Fruit fly (Drosophila melanogaster): ENCODE data around the gene Mcr.

Gene Mcr

dm6 chr2L:8088025-8088789 is 5.4 kb upstream of the Mcr start:
- TF ChIP-seq dati (GFP tag; IDR thresholded peaks at IDR 0.05): no peak
- TF ChIP-seq HHEX (GFP tag; optimal IDR thresholded peaks at IDR 0.05): no peak
- peak; percentile 45 for TF ChIP-seq CG13287 (GFP tag; IDR thresholded peaks at IDR 0.05; ENCODE audit: partially characterized antibody)
- TF ChIP-seq CG14667 (GFP tag; IDR thresholded peaks at IDR 0.05): no peak
- 0 out of 3 replicates have a peak, but pooled peaks have one; percentile 36 for TF ChIP-seq CG11695 (GFP tag; IDR thresholded peaks at IDR 0.05)
- TF ChIP-seq amos (GFP tag; IDR thresholded peaks at IDR 0.05; ENCODE audit: partially characterized antibody): peak; percentile 23; the same call in 1 of the 2 replicates
- no peak for TF ChIP-seq CG6791 (GFP tag; IDR thresholded peaks at IDR 0.05; ENCODE audit: partially characterized antibody)
- TF ChIP-seq CG4424 (GFP tag; optimal IDR thresholded peaks at IDR 0.05): no peak
- no peak for TF ChIP-seq Sry-β (GFP tag; optimal IDR thresholded peaks at IDR 0.05)
- TF ChIP-seq CG12155 (GFP tag; optimal IDR thresholded peaks at IDR 0.05): no peak
- TF ChIP-seq Jarid2 (GFP tag; optimal IDR thresholded peaks at IDR 0.05): peak; percentile 72
- no peak for TF ChIP-seq stwl (tag; optimal IDR thresholded peaks at IDR 0.05)
- peak; percentile 26; the same call in 1 of the 2 replicates for TF ChIP-seq Bgb (GFP tag; IDR thresholded peaks at IDR 0.05; ENCODE audit: partially characterized antibody)
- no peak for TF ChIP-seq HmgZ (tag; optimal IDR thresholded peaks at IDR 0.05)
- TF ChIP-seq CG31441 (GFP tag; IDR thresholded peaks at IDR 0.05): no peak
- no peak for TF ChIP-seq fru (optimal IDR thresholded peaks at IDR 0.05)
- no peak for TF ChIP-seq CG14050 (GFP tag; IDR thresholded peaks at IDR 0.05)
- no peak for TF ChIP-seq CG1024 (GFP tag; IDR thresholded peaks at IDR 0.05)
- TF ChIP-seq Sox102F (GFP tag; optimal IDR thresholded peaks at IDR 0.05): no peak
- no peak for TF ChIP-seq CG32772 (GFP tag; IDR thresholded peaks at IDR 0.05)
- no peak for TF ChIP-seq CG7928 (GFP tag; optimal IDR thresholded peaks at IDR 0.05)
- TF ChIP-seq ftz-f1 (GFP tag; optimal IDR thresholded peaks at IDR 0.05): peak; percentile 47
- no peak for TF ChIP-seq CG12236 (GFP tag; optimal IDR thresholded peaks at IDR 0.05)
- TF ChIP-seq aop (GFP tag; IDR thresholded peaks at IDR 0.05): no peak
- peak; percentile 29 for TF ChIP-seq ash1 (GFP tag; optimal IDR thresholded peaks at IDR 0.05)
- TF ChIP-seq peb (GFP tag; IDR thresholded peaks at IDR 0.05): no peak
- no peak for TF ChIP-seq Atf-2 (GFP tag; optimal IDR thresholded peaks at IDR 0.05)
- TF ChIP-seq Xrp1 (GFP tag; IDR thresholded peaks at IDR 0.05): no peak
- TF ChIP-seq BEAF-32 (GFP tag; optimal IDR thresholded peaks at IDR 0.05): no peak
- TF ChIP-seq sd (tag; optimal IDR thresholded peaks at IDR 0.05): peak; percentile 43
- peak; percentile 86 for TF ChIP-seq Med (GFP tag)
- no peak for TF ChIP-seq Awh (GFP tag; IDR thresholded peaks at IDR 0.05)
- TF ChIP-seq CG7745 (tag; optimal IDR thresholded peaks at IDR 0.05): no peak
- no peak for TF ChIP-seq ERR (GFP tag; optimal IDR thresholded peaks at IDR 0.05)
- TF ChIP-seq cg (GFP tag; optimal IDR thresholded peaks at IDR 0.05): peak; percentile 3
- TF ChIP-seq Trl (optimal IDR thresholded peaks at IDR 0.05): peak; percentile 65 to 86
- TF ChIP-seq Trl (GFP tag; optimal IDR thresholded peaks at IDR 0.05): no peak
- no peak for TF ChIP-seq CG13424 (tag; optimal IDR thresholded peaks at IDR 0.05)
- peak; percentile 27; the same call in 1 of the 2 replicates for TF ChIP-seq CG9932 (GFP tag; IDR thresholded peaks at IDR 0.05)
- 0 out of 2 replicates have a peak, but pooled peaks have one; percentile 11 for TF ChIP-seq Drgx (GFP tag; IDR thresholded peaks at IDR 0.05)
- no peak for TF ChIP-seq ara (GFP tag; IDR thresholded peaks at IDR 0.05)
- TF ChIP-seq CG14860 (GFP tag; IDR thresholded peaks at IDR 0.05; ENCODE audit: partially characterized antibody): no peak
- TF ChIP-seq CG6813 (GFP tag; optimal IDR thresholded peaks at IDR 0.05): no peak
- TF ChIP-seq sc (optimal IDR thresholded peaks at IDR 0.05): no peak
- TF ChIP-seq sc (GFP tag; optimal IDR thresholded peaks at IDR 0.05): no peak
- TF ChIP-seq tin (GFP tag; optimal IDR thresholded peaks at IDR 0.05): no peak
- no peak for TF ChIP-seq BtbVII (GFP tag; optimal IDR thresholded peaks at IDR 0.05)
- peak; percentile 49; the same call in 1 of the 2 replicates for TF ChIP-seq Atf6 (GFP tag; IDR thresholded peaks at IDR 0.05)
- TF ChIP-seq odd (GFP tag; optimal IDR thresholded peaks at IDR 0.05): no peak
- TF ChIP-seq gsb-n (tag; optimal IDR thresholded peaks at IDR 0.05): no peak
